Fruit fly (Drosophila melanogaster): ENCODE measurements around the gene Cp190.

Gene Cp190

DNA sequence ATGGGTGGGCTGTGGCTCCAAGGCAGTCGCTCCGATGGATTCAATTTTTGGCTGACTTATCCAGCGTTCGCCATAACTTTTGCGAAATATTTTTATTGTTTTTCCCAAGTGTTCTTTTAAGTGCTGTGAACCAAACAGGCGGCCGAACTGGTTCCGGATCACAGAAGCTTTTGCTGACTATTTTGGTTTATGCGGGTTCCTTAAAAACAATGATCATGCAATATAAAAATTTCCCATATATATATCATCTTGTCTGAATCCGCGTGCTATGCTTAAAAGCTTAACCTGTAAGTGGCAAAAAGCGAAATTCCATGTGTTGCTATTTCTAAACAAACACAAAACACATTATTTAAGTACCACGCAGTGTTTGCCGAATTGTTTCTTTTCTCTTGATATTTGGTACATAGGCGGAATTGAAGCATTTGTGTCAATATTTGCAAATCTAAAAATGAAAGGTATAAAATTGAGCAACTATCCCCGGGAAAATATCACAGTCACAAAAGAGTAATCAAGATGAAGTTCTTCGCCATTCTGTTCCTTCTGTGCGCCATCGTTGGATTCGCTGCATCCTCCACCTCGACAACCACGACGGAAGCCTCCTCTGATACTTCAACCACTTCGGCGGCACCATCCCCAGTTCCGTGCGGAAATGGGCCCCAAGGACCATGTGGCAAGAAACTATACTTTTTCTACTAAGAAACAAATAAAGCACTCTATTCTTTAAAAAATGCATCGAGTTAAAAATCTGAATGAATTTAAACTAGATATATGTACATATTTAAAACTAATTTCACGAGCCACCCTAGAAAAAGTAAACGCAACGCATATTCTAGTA, 45.1 kb upstream of the Cp190 start, which contains the start of the genes CG6276 and CG44040 (continued):
- peak; percentile 56 for TF ChIP-seq acj6 (GFP tag; optimal IDR thresholded peaks at IDR 0.05)
- TF ChIP-seq Sox102F (GFP tag; optimal IDR thresholded peaks at IDR 0.05): no peak
- no peak for TF ChIP-seq CG16779 (tag; optimal IDR thresholded peaks at IDR 0.05)
- TF ChIP-seq vri (GFP tag; optimal IDR thresholded peaks at IDR 0.05): no peak
- peak; percentile 68 for TF ChIP-seq lz (GFP tag; optimal IDR thresholded peaks at IDR 0.05)
- TF ChIP-seq CG34406 (GFP tag; optimal IDR thresholded peaks at IDR 0.05): peak; percentile 19
- peak; percentile 48 for TF ChIP-seq achi (GFP tag; optimal IDR thresholded peaks at IDR 0.05)
- TF ChIP-seq Eip78C (GFP tag): peak; percentile 89
- peak; percentile 58 for TF ChIP-seq Met (GFP tag; optimal IDR thresholded peaks at IDR 0.05)
- TF ChIP-seq CG10669 (GFP tag; optimal IDR thresholded peaks at IDR 0.05): peak; percentile 50
- no peak for TF ChIP-seq CG8319 (GFP tag; optimal IDR thresholded peaks at IDR 0.05)
- no peak for TF ChIP-seq CG9139 (GFP tag; optimal IDR thresholded peaks at IDR 0.05)
- peak; percentile 10; the same call in 1 of the 2 replicates for TF ChIP-seq CG11294 (GFP tag; IDR thresholded peaks at IDR 0.05)
- TF ChIP-seq eg (GFP tag; IDR thresholded peaks at IDR 0.05): peak; percentile 54
- peak; percentile 40 for TF ChIP-seq CG8632 (GFP tag; optimal IDR thresholded peaks at IDR 0.05)
- TF ChIP-seq CG11902 (GFP tag; optimal IDR thresholded peaks at IDR 0.05): peak; percentile 16
- TF ChIP-seq CG8119 (GFP tag; IDR thresholded peaks at IDR 0.05): peak; percentile 37; the same call in 1 of the 3 replicates
- peak; percentile 40 to 64 for TF ChIP-seq salr (GFP tag; optimal IDR thresholded peaks at IDR 0.05)
- TF ChIP-seq Hr39 (GFP tag; optimal IDR thresholded peaks at IDR 0.05): peak; percentile 55
- peak; percentile 57 for TF ChIP-seq CG31627 (GFP tag; optimal IDR thresholded peaks at IDR 0.05)

DNA sequence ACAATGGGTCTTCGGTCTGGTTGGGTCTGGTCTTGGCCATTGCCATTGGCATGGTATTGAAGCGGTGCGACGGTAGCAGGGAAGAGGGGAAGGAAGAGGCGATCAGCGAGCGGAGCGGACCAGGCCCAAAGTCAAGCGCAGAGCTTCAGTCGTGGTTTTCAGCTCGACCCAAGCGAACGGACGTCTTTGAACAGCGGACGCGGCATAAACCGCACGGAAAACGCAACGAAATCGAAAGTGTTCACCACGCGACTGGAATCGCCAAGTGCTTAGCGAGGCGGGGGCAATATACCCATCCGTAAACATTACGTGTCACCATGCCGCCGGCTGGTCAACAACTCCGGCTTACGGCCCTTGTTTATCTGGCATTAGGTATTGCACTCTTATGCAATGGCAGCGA, 41.3 kb upstream of the Cp190 start, which contains the start of gene CG14866:
Gene CG14866 (plus strand): TSS at position 146 of the 400 bp plus-strand sequence.
- no peak for TF ChIP-seq CG1621 (tag; optimal IDR thresholded peaks at IDR 0.05)
- no peak for TF ChIP-seq Hr39 (GFP tag; optimal IDR thresholded peaks at IDR 0.05)
- TF ChIP-seq CG6854 (GFP tag; optimal IDR thresholded peaks at IDR 0.05): no peak
- TF ChIP-seq Eip75B (GFP tag; optimal IDR thresholded peaks at IDR 0.05): no peak
- no peak for TF ChIP-seq dac (GFP tag; optimal IDR thresholded peaks at IDR 0.05)
- TF ChIP-seq Smox (GFP tag; optimal IDR thresholded peaks at IDR 0.05): no peak
- TF ChIP-seq Blimp-1 (GFP tag; optimal IDR thresholded peaks at IDR 0.05): peak; percentile 44
- TF ChIP-seq cyc (GFP tag; optimal IDR thresholded peaks at IDR 0.05): no peak
- no peak for TF ChIP-seq CG6276 (GFP tag; optimal IDR thresholded peaks at IDR 0.05)
- TF ChIP-seq lz (GFP tag; optimal IDR thresholded peaks at IDR 0.05): no peak
- TF ChIP-seq CG3032 (tag; optimal IDR thresholded peaks at IDR 0.05): no peak
- peak; percentile 34 for TF ChIP-seq Eip78C (GFP tag)

DNA sequence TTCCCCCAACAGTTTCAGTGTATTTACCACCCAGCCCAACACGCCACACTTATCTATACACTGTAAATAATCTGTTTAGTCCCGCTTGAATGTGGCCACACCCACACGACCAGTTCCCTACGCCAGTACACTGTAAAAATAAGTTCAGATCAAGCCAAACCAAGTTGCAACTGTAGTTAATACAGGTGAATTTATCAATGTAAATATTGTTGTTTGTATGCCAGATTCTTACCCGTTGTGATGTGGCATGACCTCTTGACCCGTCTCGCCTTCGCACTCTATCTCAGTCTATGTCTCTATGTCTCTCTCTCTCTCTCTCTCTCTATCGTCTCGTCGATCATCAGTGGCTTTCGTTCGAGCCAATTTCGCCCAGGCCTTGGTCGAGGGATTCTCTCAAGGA, 38.8 kb upstream of the Cp190 start:
- TF ChIP-seq CG11902 (GFP tag; optimal IDR thresholded peaks at IDR 0.05) (no peak), pdm3 (GFP tag; optimal IDR thresholded peaks at IDR 0.05) (no peak), CG6276 (GFP tag; optimal IDR thresholded peaks at IDR 0.05) (no peak), Sox102F (GFP tag; optimal IDR thresholded peaks at IDR 0.05) (no peak), CG32006 (GFP tag; optimal IDR thresholded peaks at IDR 0.05) (no peak), svp (GFP tag) (no peak)

DNA sequence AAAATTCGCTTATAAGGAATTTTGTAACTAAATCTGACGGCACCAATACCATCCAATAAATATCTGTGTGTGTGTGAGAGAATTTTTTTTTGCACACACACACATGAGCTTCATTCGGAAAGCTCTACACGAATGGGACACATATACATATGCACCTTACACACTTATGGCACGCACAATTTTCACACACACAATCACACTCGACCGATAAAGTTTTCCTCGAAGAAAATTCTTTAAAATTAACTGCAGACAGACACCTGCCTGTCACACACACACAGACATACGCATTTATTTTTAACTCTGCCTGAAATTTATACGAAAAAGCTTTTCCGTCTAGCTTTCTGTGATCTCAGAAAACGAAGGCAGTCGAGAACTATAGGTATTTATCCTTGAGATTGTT, 35.7 kb upstream of the Cp190 start:
- TF ChIP-seq pdm3 (GFP tag; optimal IDR thresholded peaks at IDR 0.05) (no peak), acj6 (GFP tag; optimal IDR thresholded peaks at IDR 0.05) (no peak), vri (GFP tag; optimal IDR thresholded peaks at IDR 0.05) (no peak), CG4318 (GFP tag; optimal IDR thresholded peaks at IDR 0.05) (no peak), Ets21C (GFP tag; optimal IDR thresholded peaks at IDR 0.05) (no peak)

Measured in whole organism, prepupa.